Fruit fly (Drosophila melanogaster): ENCODE measurements around the gene CG7236.

CG7236 gene

dm6 chr2L:5742437-5742836, 36.3 kb downstream of the CG7236 start:
- TF ChIP-seq CG8301 (tag; optimal IDR thresholded peaks at IDR 0.05) (no peak), CG12605 (GFP tag; IDR thresholded peaks at IDR 0.05) (no peak), D1 (tag; optimal IDR thresholded peaks at IDR 0.05) (no peak)

DNA sequence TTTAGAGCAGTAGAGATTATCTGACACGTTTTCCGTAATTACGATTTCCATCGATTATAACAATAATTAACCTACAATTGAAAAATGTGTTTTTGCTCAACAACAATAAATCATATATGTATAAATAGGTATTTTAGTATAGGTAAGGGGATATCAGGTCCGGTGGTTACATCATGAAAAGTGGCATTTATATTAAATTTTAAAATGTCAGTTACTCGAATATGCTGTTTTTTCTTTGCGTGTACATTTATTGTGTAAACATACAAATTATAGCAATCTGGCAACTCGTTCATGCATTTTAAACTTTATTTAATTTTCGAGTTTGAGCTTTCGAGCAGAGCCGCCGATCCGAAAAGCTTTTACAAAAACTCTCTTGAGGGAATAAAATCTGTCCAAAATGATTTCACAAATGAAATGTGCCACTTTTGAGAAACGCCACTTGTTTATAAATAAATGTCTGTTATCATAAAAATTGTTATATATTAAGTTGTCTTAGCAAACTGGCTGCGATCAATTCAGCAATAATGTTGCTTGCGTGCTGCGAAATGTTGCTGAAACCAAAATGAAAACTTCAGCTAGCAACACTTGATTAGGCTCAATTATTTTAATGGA, 37.5 kb downstream of the CG7236 start:
- no peak for TF ChIP-seq CG9948 (tag; optimal IDR thresholded peaks at IDR 0.05)
- no peak for TF ChIP-seq CG34367 (tag; optimal IDR thresholded peaks at IDR 0.05)
- peak; percentile 60 for TF ChIP-seq CG32121 (GFP tag; IDR thresholded peaks at IDR 0.05)
- TF ChIP-seq CG4496 (GFP tag; IDR thresholded peaks at IDR 0.05), result peak; percentile 62; the same call in 2 of the 3 replicates
- peak; percentile 13 for TF ChIP-seq CG17806 (tag; optimal IDR thresholded peaks at IDR 0.05)
- TF ChIP-seq CG13204 (GFP tag; optimal IDR thresholded peaks at IDR 0.05), result no peak
- no peak for TF ChIP-seq fd96Ca (GFP tag; IDR thresholded peaks at IDR 0.05)
- peak; percentile 26 for TF ChIP-seq Pif1A (GFP tag; optimal IDR thresholded peaks at IDR 0.05)
- TF ChIP-seq CG10348 (GFP tag; IDR thresholded peaks at IDR 0.05), result no peak
- TF ChIP-seq Ets98B (GFP tag; IDR thresholded peaks at IDR 0.05), result peak; percentile 40; the same call in 1 of the 2 replicates
- TF ChIP-seq CG14655 (GFP tag; optimal IDR thresholded peaks at IDR 0.05), result no peak
- peak; percentile 29 for TF ChIP-seq CG15710 (tag; optimal IDR thresholded peaks at IDR 0.05)
- TF ChIP-seq Pif1B (GFP tag; optimal IDR thresholded peaks at IDR 0.05), result no peak
- TF ChIP-seq rn (GFP tag; IDR thresholded peaks at IDR 0.05), result 0 out of 2 replicates have a peak, but pooled peaks have one; percentile 13
- TF ChIP-seq CG8301 (tag; optimal IDR thresholded peaks at IDR 0.05), result no peak
- no peak for TF ChIP-seq EcR (GFP tag; optimal IDR thresholded peaks at IDR 0.05)
- TF ChIP-seq CG8159 (tag; optimal IDR thresholded peaks at IDR 0.05), result peak; percentile 42
- TF ChIP-seq gl (tag; optimal IDR thresholded peaks at IDR 0.05), result no peak
- TF ChIP-seq CG12605 (GFP tag; IDR thresholded peaks at IDR 0.05), result no peak
- TF ChIP-seq Snoo (tag; optimal IDR thresholded peaks at IDR 0.05), result peak; percentile 22
- TF ChIP-seq D1 (tag; optimal IDR thresholded peaks at IDR 0.05), result no peak

- TF ChIP-seq fd96Ca (GFP tag; IDR thresholded peaks at IDR 0.05), result no peak
- no peak for TF ChIP-seq Snoo (tag; optimal IDR thresholded peaks at IDR 0.05)
- no peak for TF ChIP-seq CG8301 (tag; optimal IDR thresholded peaks at IDR 0.05)
- TF ChIP-seq EcR (GFP tag; optimal IDR thresholded peaks at IDR 0.05), result peak; percentile 84
- TF ChIP-seq CG8159 (tag; optimal IDR thresholded peaks at IDR 0.05), result no peak
- TF ChIP-seq CG13204 (GFP tag; optimal IDR thresholded peaks at IDR 0.05), result peak; percentile 43
- TF ChIP-seq CG4496 (GFP tag; IDR thresholded peaks at IDR 0.05), result no peak
- TF ChIP-seq CG12605 (GFP tag; IDR thresholded peaks at IDR 0.05), result no peak
Measured at dm6 chr2L:5745857-5746256, 39.7 kb downstream of the CG7236 start, which contains the start of gene CG11029. TSS of gene CG11029 (plus strand) at chr2L:5746157.

dm6 chr2L:5748188-5748587, 42.0 kb downstream of the CG7236 start:
- TF ChIP-seq Pif1A (GFP tag; optimal IDR thresholded peaks at IDR 0.05) (no peak), CG32121 (GFP tag; IDR thresholded peaks at IDR 0.05) (no peak), CG17806 (tag; optimal IDR thresholded peaks at IDR 0.05) (peak; percentile 8), CG8159 (tag; optimal IDR thresholded peaks at IDR 0.05) (peak; percentile 33)

dm6 chr2L:5751448-5751847, 45.3 kb downstream of the CG7236 start:
- TF ChIP-seq CG9948 (tag; optimal IDR thresholded peaks at IDR 0.05) (peak; percentile 62), CG34367 (tag; optimal IDR thresholded peaks at IDR 0.05) (peak; percentile 67), CG32121 (GFP tag; IDR thresholded peaks at IDR 0.05) (no peak), CG8159 (tag; optimal IDR thresholded peaks at IDR 0.05) (peak; percentile 82), CG10348 (GFP tag; IDR thresholded peaks at IDR 0.05) (no peak), Ets98B (GFP tag; IDR thresholded peaks at IDR 0.05) (no peak), CG15710 (tag; optimal IDR thresholded peaks at IDR 0.05) (peak; percentile 75), CG4496 (GFP tag; IDR thresholded peaks at IDR 0.05) (no peak), CG8301 (tag; optimal IDR thresholded peaks at IDR 0.05) (no peak), Snoo (tag; optimal IDR thresholded peaks at IDR 0.05) (peak; percentile 11), D1 (tag; optimal IDR thresholded peaks at IDR 0.05) (peak; percentile 31), Pif1B (GFP tag; optimal IDR thresholded peaks at IDR 0.05) (peak; percentile 53), CG14655 (GFP tag; optimal IDR thresholded peaks at IDR 0.05) (no peak), CG17806 (tag; optimal IDR thresholded peaks at IDR 0.05) (peak; percentile 74), Pif1A (GFP tag; optimal IDR thresholded peaks at IDR 0.05) (peak; percentile 13), gl (tag; optimal IDR thresholded peaks at IDR 0.05) (peak; percentile 36)
